Worm (Caenorhabditis elegans): ENCODE results near the gene R07E3.1.

DNA sequence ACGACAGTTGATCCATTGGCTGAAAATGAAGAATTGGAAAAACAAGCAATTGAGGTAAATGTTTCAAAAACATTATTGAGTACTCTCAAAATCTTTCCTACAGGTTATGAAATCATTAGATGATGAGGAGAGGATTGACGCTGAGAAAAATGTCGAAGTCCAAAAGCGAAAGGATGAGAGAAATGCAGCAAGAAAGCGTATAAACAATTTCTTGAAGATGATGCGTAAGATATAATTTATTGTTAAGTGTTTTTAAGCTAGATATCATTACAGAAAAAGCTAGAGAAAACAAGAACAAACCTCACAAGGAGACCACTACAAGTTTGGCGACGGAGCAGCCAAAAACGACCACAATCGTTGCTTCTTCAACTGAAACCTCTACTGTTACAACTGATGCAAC is 21.3 kb downstream of the R07E3.1 start:
- TF ChIP-seq unc-98 (GFP tag; IDR thresholded peaks at IDR 0.05) (no peak), nhr-12 (tag; optimal IDR thresholded peaks at IDR 0.05) (no peak), fkh-10 (GFP tag; optimal IDR thresholded peaks at IDR 0.05) (no peak), dpl-1 (GFP tag; optimal IDR thresholded peaks at IDR 0.05) (no peak)
